Worm (Caenorhabditis elegans) whole organism, young adult: ENCODE data around the gene rnh-1.1.

Experiments
- Y56A3A.18 ChIP-seq: fragments of 200-800 bp; sonication (Bioruptor generic); IDR thresholded peaks from 2 replicates; pipeline ENCODE4 v1.3.6; 2022; ENCODE audit warnings: missing genetic modification reagents, missing genetic modification characterization, missing compliant biosample characterization
- ama-1 ChIP-seq, 3 experiments: fragments of 150-350 bp in 1 of 3; sonication (generic microtip) in 2 of 3; optimal IDR thresholded peaks; 2 replicates each; lab custom pipeline; 2014 to 2018; ENCODE audit warnings: missing biosample characterization in 2 of 3, missing genetic modification characterization in 2 of 3, missing genetic modification reagents in 2 of 3
- dox-1 ChIP-seq: fragments of 200-800 bp; sonication (Bioruptor generic); IDR thresholded peaks from 2 replicates; pipeline ENCODE4 v1.3.6; 2022; ENCODE audit warnings: missing genetic modification reagents, missing genetic modification characterization, missing compliant biosample characterization
- hmg-20 ChIP-seq: fragments of 200-800 bp; sonication (Bioruptor generic); IDR thresholded peaks from 2 replicates; pipeline ENCODE4 v1.3.6; 2022; ENCODE audit warnings: missing genetic modification reagents, missing genetic modification characterization, missing compliant biosample characterization
- nhr-179 ChIP-seq: sonication (generic microtip); optimal IDR thresholded peaks from 2 replicates; lab custom pipeline; 2016; ENCODE audit warnings: mild to moderate bottlenecking, missing genetic modification characterization, missing compliant biosample characterization
- ztf-18 ChIP-seq: sonication (generic microtip); optimal IDR thresholded peaks from 2 replicates; lab custom pipeline; 2016; ENCODE audit warnings: missing genotype, mild to moderate bottlenecking, missing genetic modification characterization, missing compliant biosample characterization
- ztf-22 ChIP-seq: fragments of 200-800 bp; sonication (Bioruptor generic); optimal IDR thresholded peaks from 2 replicates; lab custom pipeline; 2018; ENCODE audit warnings: mild to moderate bottlenecking, missing genetic modification characterization, moderate library complexity, missing compliant biosample characterization

DNA sequence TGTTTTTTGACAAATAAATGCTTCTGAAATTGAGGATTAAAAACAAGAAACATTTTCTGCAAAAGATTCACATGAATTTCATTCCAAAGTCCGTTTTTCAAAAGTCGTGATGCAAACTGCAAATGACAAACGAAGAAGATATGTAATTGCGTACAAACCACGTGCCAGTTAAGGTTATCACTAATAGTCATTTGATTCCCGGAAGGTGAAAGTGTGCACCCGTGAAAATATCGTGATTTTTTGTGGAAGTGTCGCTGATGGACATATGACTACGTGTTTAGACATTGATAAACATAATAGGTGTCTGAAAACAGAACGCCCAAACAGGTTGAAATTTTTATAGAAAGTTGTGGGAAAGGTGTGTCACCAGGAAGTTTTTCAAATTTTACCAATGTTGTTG is 2.7 kb downstream of the rnh-1.1 start:
- TF ChIP-seq hmg-20 (GFP tag; lab: Robert Waterston, UW) (no peak), ztf-18 (no peak), Y56A3A.18 (GFP tag; lab: Robert Waterston, UW) (no peak), ztf-22 (GFP tag; lab: Kevin White, UChicago) (peak; percentile 28), ama-1 (optimal IDR thresholded peaks at IDR 0.05; lab: Kevin White, UChicago) (no peak), ama-1 (GFP tag; optimal IDR thresholded peaks at IDR 0.05; lab: Kevin White, UChicago) (no peak), nhr-179 (no peak), dox-1 (GFP tag; lab: Robert Waterston, UW) (no peak)
